Fruit fly (Drosophila melanogaster): ENCODE data around the gene Swt1.

Swt1 gene

dm6 chrX:18101098-18101711 lies 10.9 kb upstream of the Swt1 start, which contains the start of gene Mvb12 (continued):
- TF ChIP-seq Deaf1 (tag; optimal IDR thresholded peaks at IDR 0.05) (peak; percentile 58), Mad (GFP tag; optimal IDR thresholded peaks at IDR 0.05) (no peak), CG11093 (GFP tag; IDR thresholded peaks at IDR 0.05) (no peak), Ets65A (GFP tag) (no peak), wdn (GFP tag; IDR thresholded peaks at IDR 0.05) (no peak), E2f1 (GFP tag; IDR thresholded peaks at IDR 0.05) (no peak), inv (GFP tag; IDR thresholded peaks at IDR 0.05; ENCODE audit: partially characterized antibody) (peak; percentile 41; the same call in 1 of the 2 replicates), fd64A (GFP tag; optimal IDR thresholded peaks at IDR 0.05) (peak; percentile 52), Elba2 (GFP tag; optimal IDR thresholded peaks at IDR 0.05) (no peak), CG30431 (GFP tag; optimal IDR thresholded peaks at IDR 0.05) (no peak), bsh (GFP tag; optimal IDR thresholded peaks at IDR 0.05) (peak in 1 of 2 experiments; percentile 37), CG12769 (tag; optimal IDR thresholded peaks at IDR 0.05) (peak; percentile 85), CG4404 (GFP tag; IDR thresholded peaks at IDR 0.05) (no peak), twi (tag; optimal IDR thresholded peaks at IDR 0.05) (no peak), BEAF-32 (GFP tag; optimal IDR thresholded peaks at IDR 0.05) (peak; percentile 57), Abd-B (GFP tag; optimal IDR thresholded peaks at IDR 0.05) (no peak), CG8290 (GFP tag; optimal IDR thresholded peaks at IDR 0.05) (no peak), CG8290 (tag; optimal IDR thresholded peaks at IDR 0.05) (peak; percentile 32 to 34), ara (GFP tag; IDR thresholded peaks at IDR 0.05) (0 out of 2 replicates have a peak, but pooled peaks have one; percentile 20), CG17912 (GFP tag; optimal IDR thresholded peaks at IDR 0.05) (no peak), CG2202 (tag; optimal IDR thresholded peaks at IDR 0.05) (peak; percentile 17), unc-4 (GFP tag; IDR thresholded peaks at IDR 0.05; ENCODE audit: partially characterized antibody) (peak; percentile 37), CG12104 (GFP tag; optimal IDR thresholded peaks at IDR 0.05) (no peak), NC2α (GFP tag; optimal IDR thresholded peaks at IDR 0.05) (no peak), bbx (GFP tag; IDR thresholded peaks at IDR 0.05; ENCODE audit: partially characterized antibody) (peak; percentile 74), CG11560 (tag; IDR thresholded peaks at IDR 0.05) (no peak), Trl (optimal IDR thresholded peaks at IDR 0.05) (no peak), Trl (GFP tag; optimal IDR thresholded peaks at IDR 0.05) (no peak), sens (GFP tag) (peak; percentile 77), CG3281 (GFP tag; optimal IDR thresholded peaks at IDR 0.05) (no peak), CG17829 (tag; optimal IDR thresholded peaks at IDR 0.05) (no peak), jing (GFP tag; optimal IDR thresholded peaks at IDR 0.05) (no peak), CG9727 (GFP tag; optimal IDR thresholded peaks at IDR 0.05) (peak; percentile 13), nerfin-2 (GFP tag; IDR thresholded peaks at IDR 0.05; ENCODE audit: partially characterized antibody) (0 out of 2 replicates have a peak, but pooled peaks have one; percentile 46), Scr (GFP tag; IDR thresholded peaks at IDR 0.05; ENCODE audit: partially characterized antibody) (peak; percentile 38), vnd (GFP tag; IDR thresholded peaks at IDR 0.05; ENCODE audit: partially characterized antibody) (peak; percentile 19; the same call in 2 of the 3 replicates), NC2β (GFP tag; optimal IDR thresholded peaks at IDR 0.05) (peak; percentile 0), nerfin-1 (tag; optimal IDR thresholded peaks at IDR 0.05) (peak; percentile 38), sens-2 (GFP tag; IDR thresholded peaks at IDR 0.05) (peak; percentile 72), slou (GFP tag; optimal IDR thresholded peaks at IDR 0.05) (no peak), amos (GFP tag; IDR thresholded peaks at IDR 0.05; ENCODE audit: partially characterized antibody) (peak; percentile 73), jigr1 (GFP tag; IDR thresholded peaks at IDR 0.05) (no peak), lov (optimal IDR thresholded peaks at IDR 0.05) (no peak), lov (GFP tag; IDR thresholded peaks at IDR 0.05) (no peak), CHES-1-like (GFP tag; optimal IDR thresholded peaks at IDR 0.05) (no peak), Fer1 (GFP tag; optimal IDR thresholded peaks at IDR 0.05) (peak; percentile 19), pfk (GFP tag; optimal IDR thresholded peaks at IDR 0.05) (no peak), CG18011 (GFP tag; optimal IDR thresholded peaks at IDR 0.05) (no peak), sima (GFP tag; optimal IDR thresholded peaks at IDR 0.05) (no peak), CG15269 (tag; optimal IDR thresholded peaks at IDR 0.05) (no peak), CG17359 (tag; optimal IDR thresholded peaks at IDR 0.05) (peak; percentile 5)

Data from whole organism, embryonic.